Fruit fly (Drosophila melanogaster) whole organism, embryonic: ENCODE measurements around the gene nAChRalpha5.
A peak's percentile ranks its signal among the peaks of the same experiment; 100 is the strongest.

Experiments
- Ada2b ChIP-seq: fragments of 200-800 bp; sonication (Bioruptor generic); IDR thresholded peaks from 2 replicates; pipeline ENCODE4 v1.3.6; 2022; ENCODE audit warnings: missing biosample characterization, missing genetic modification characterization
- Aef1 ChIP-seq: fragments of 200-800 bp; sonication (Bioruptor generic); IDR thresholded peaks from 3 replicates; pipeline ENCODE4 v1.3.6; 2022; ENCODE audit warnings: missing biosample characterization, missing genetic modification characterization
- Atf3 ChIP-seq: fragments of 200-800 bp; sonication (Bioruptor generic); optimal IDR thresholded peaks from 3 replicates; lab custom pipeline; 2016; ENCODE audit warnings: missing biosample characterization, missing genetic modification characterization
- CG11398 ChIP-seq: fragments of 200-800 bp; sonication (Bioruptor generic); optimal IDR thresholded peaks from 2 replicates; lab custom pipeline; 2016; ENCODE audit warnings: missing biosample characterization, missing genetic modification characterization
- CG1603 ChIP-seq: fragments of 200-800 bp; sonication (Bioruptor generic); optimal IDR thresholded peaks from 2 replicates; lab custom pipeline; 2019; ENCODE audit warnings: missing biosample characterization, mild to moderate bottlenecking, missing genetic modification characterization, moderate library complexity
- CG16815 ChIP-seq: fragments of 200-800 bp; sonication (Bioruptor generic); optimal IDR thresholded peaks from 3 replicates; lab custom pipeline; 2017; ENCODE audit warnings: missing biosample characterization, mild to moderate bottlenecking, missing genetic modification characterization
- CG18262 ChIP-seq: fragments of 200-800 bp; optimal IDR thresholded peaks from 3 replicates; lab custom pipeline; 2019; ENCODE audit warnings: missing biosample characterization, mild to moderate bottlenecking, missing genetic modification characterization, moderate library complexity
- CG18599 ChIP-seq: fragments of 200-800 bp; sonication (Bioruptor generic); optimal IDR thresholded peaks from 3 replicates; lab custom pipeline; 2017; ENCODE audit warnings: missing biosample characterization, missing genetic modification characterization, mild to moderate bottlenecking, moderate library complexity, missing genetic modification reagents
- CG2202 ChIP-seq: fragments of 200-800 bp; sonication (Bioruptor generic); optimal IDR thresholded peaks from 2 replicates; lab custom pipeline; 2018; ENCODE audit warnings: missing biosample characterization, mild to moderate bottlenecking, missing genetic modification characterization
- CG30431 ChIP-seq: fragments of 200-800 bp; sonication (Bioruptor generic); optimal IDR thresholded peaks from 2 replicates; lab custom pipeline; 2017; ENCODE audit warnings: missing biosample characterization, missing genetic modification characterization
- CG33213 ChIP-seq: fragments of 200-800 bp; sonication (Bioruptor generic); optimal IDR thresholded peaks from 3 replicates; lab custom pipeline; 2016; ENCODE audit warnings: missing biosample characterization, missing genetic modification characterization
- CG34422 ChIP-seq: fragments of 200-800 bp; sonication (Bioruptor generic); IDR thresholded peaks from 3 replicates; pipeline ENCODE4 v1.3.6; 2022; ENCODE audit warnings: missing biosample characterization, missing genetic modification characterization
- CG42726 ChIP-seq: fragments of 200-800 bp; sonication (Bioruptor generic); IDR thresholded peaks from 2 replicates; pipeline ENCODE4 v1.3.6; 2022; ENCODE audit warnings: missing biosample characterization, missing genetic modification characterization; ENCODE audit not compliant: partially characterized antibody
- CG4707 ChIP-seq: fragments of 200-800 bp; sonication (Bioruptor generic); optimal IDR thresholded peaks from 2 replicates; lab custom pipeline; 2018; ENCODE audit warnings: missing biosample characterization, mild to moderate bottlenecking, missing genetic modification characterization, moderate library complexity
- CG6254 ChIP-seq: fragments of 200-800 bp; sonication (Bioruptor generic); optimal IDR thresholded peaks from 3 replicates; lab custom pipeline; 2017; ENCODE audit warnings: mild to moderate bottlenecking, missing biosample characterization, missing genetic modification reagents, missing genetic modification characterization
- CG7357 ChIP-seq: fragments of 200-800 bp; sonication (Bioruptor generic); IDR thresholded peaks from 3 replicates; pipeline ENCODE4 v1.3.6; 2022; ENCODE audit warnings: missing biosample characterization, missing genetic modification characterization
- CG8478 ChIP-seq: fragments of >200 bp; optimal IDR thresholded peaks from 2 replicates; lab custom pipeline; 2018
- CG8765 ChIP-seq: fragments of 200-800 bp; sonication (Bioruptor generic); IDR thresholded peaks from 2 replicates; pipeline ENCODE4 v1.3.6; 2022; ENCODE audit warnings: missing biosample characterization, missing genetic modification characterization
- CG8924 ChIP-seq: fragments of 200-800 bp; optimal IDR thresholded peaks from 3 replicates; lab custom pipeline; 2019; ENCODE audit warnings: missing biosample characterization, mild to moderate bottlenecking, missing genetic modification characterization, moderate library complexity
- CG9797 ChIP-seq: fragments of 200-800 bp; sonication (Bioruptor generic); optimal IDR thresholded peaks from 3 replicates; lab custom pipeline; 2018; ENCODE audit warnings: missing biosample characterization, mild to moderate bottlenecking, missing genetic modification characterization
- CG9817 ChIP-seq: fragments of 200-800 bp; sonication (Bioruptor generic); optimal IDR thresholded peaks from 2 replicates; lab custom pipeline; 2018; ENCODE audit warnings: missing biosample characterization, mild to moderate bottlenecking, missing genetic modification characterization, moderate library complexity
- Elba2 ChIP-seq: fragments of 200-800 bp; sonication (Bioruptor generic); optimal IDR thresholded peaks from 3 replicates; lab custom pipeline; 2016; ENCODE audit warnings: missing biosample characterization, missing genetic modification characterization
- Ets65A ChIP-seq: fragments of 200-800 bp; sonication (Bioruptor generic); peaks from one replicate; lab custom pipeline; 2016; ENCODE audit warnings: missing biosample characterization, missing genetic modification characterization
- H15 ChIP-seq: fragments of 200-800 bp; sonication (Bioruptor generic); IDR thresholded peaks from 3 replicates; pipeline ENCODE4 v1.3.6; 2022; ENCODE audit warnings: missing biosample characterization, missing genetic modification characterization
- HLH4C ChIP-seq: fragments of 200-800 bp; sonication (Bioruptor generic); IDR thresholded peaks from 3 replicates; pipeline ENCODE4 v1.3.6; 2022; ENCODE audit warnings: missing biosample characterization, missing genetic modification characterization; ENCODE audit not compliant: partially characterized antibody
- Hr51 ChIP-seq, 2 experiments: fragments of 200-800 bp; sonication (Bioruptor generic); optimal IDR thresholded peaks; 2 replicates in 1 of 2; 3 replicates in 1 of 2; lab custom pipeline; 2016 to 2018; ENCODE audit warnings: missing biosample characterization in 2 of 2, missing genetic modification characterization in 2 of 2, mild to moderate bottlenecking in 1 of 2, moderate library complexity in 1 of 2
- Max ChIP-seq: fragments of 200-800 bp; sonication (Bioruptor generic); optimal IDR thresholded peaks from 2 replicates; lab custom pipeline; 2016; ENCODE audit warnings: missing biosample characterization, mild to moderate bottlenecking, missing genetic modification characterization
- Mes4 ChIP-seq: fragments of 200-800 bp; sonication (Bioruptor generic); optimal IDR thresholded peaks from 2 replicates; lab custom pipeline; 2016; ENCODE audit warnings: missing biosample characterization, missing genetic modification characterization
- NC2β ChIP-seq: fragments of 200-800 bp; sonication (Bioruptor generic); optimal IDR thresholded peaks from 2 replicates; lab custom pipeline; 2016; ENCODE audit warnings: missing biosample characterization, missing genetic modification characterization
- Rx ChIP-seq: fragments of 200-800 bp; sonication (Bioruptor generic); IDR thresholded peaks from 2 replicates; pipeline ENCODE4 v1.3.6; 2022; ENCODE audit warnings: missing biosample characterization, missing genetic modification characterization
- Stat92E ChIP-seq, 3 experiments: fragments of >200 bp in 2 of 3; fragments of 200-800 bp in 1 of 3; sonication (Bioruptor generic) in 1 of 3; optimal IDR thresholded peaks; 2 replicates each; lab custom pipeline; 2017 to 2019; ENCODE audit warnings: missing biosample characterization in 3 of 3, missing genetic modification characterization in 3 of 3, mild to moderate bottlenecking in 1 of 3, moderate library complexity in 1 of 3
- al ChIP-seq: fragments of 200-800 bp; sonication (Bioruptor generic); IDR thresholded peaks from 2 replicates; pipeline ENCODE4 v1.3.6; 2022; ENCODE audit warnings: missing biosample characterization, missing genetic modification characterization
- ato ChIP-seq: fragments of 200-800 bp; sonication (Bioruptor generic); IDR thresholded peaks from 2 replicates; pipeline ENCODE4 v1.3.6; 2022; ENCODE audit warnings: missing biosample characterization, missing genetic modification characterization; ENCODE audit not compliant: partially characterized antibody
- chinmo ChIP-seq: fragments of 200-800 bp; sonication (Bioruptor generic); IDR thresholded peaks from 4 replicates; pipeline ENCODE4 v1.3.6; 2022; ENCODE audit warnings: missing biosample characterization, missing genetic modification characterization; ENCODE audit not compliant: partially characterized antibody
- dimm ChIP-seq: fragments of 200-800 bp; sonication (Bioruptor generic); IDR thresholded peaks from 2 replicates; pipeline ENCODE4 v1.3.6; 2022; ENCODE audit warnings: missing biosample characterization, missing genetic modification characterization
- gsb-n ChIP-seq: fragments of 200-800 bp; sonication (Bioruptor generic); optimal IDR thresholded peaks from 3 replicates; lab custom pipeline; 2018; ENCODE audit warnings: missing biosample characterization, mild to moderate bottlenecking, missing genetic modification characterization
- gt ChIP-seq: fragments of 200-800 bp; sonication (Bioruptor generic); IDR thresholded peaks from 2 replicates; pipeline ENCODE4 v1.3.6; 2022; ENCODE audit warnings: missing biosample characterization, missing genetic modification characterization
- ind ChIP-seq: fragments of 200-800 bp; sonication (Bioruptor generic); optimal IDR thresholded peaks from 3 replicates; lab custom pipeline; 2016; ENCODE audit warnings: missing biosample characterization, missing genetic modification characterization
- ken ChIP-seq: fragments of 200-800 bp; sonication (Bioruptor generic); IDR thresholded peaks from 3 replicates; pipeline ENCODE4 v1.3.6; 2022; ENCODE audit warnings: missing biosample characterization, missing genetic modification characterization
- mirr ChIP-seq: fragments of 200-800 bp; sonication (Bioruptor generic); optimal IDR thresholded peaks from 3 replicates; lab custom pipeline; 2018; ENCODE audit warnings: missing biosample characterization, mild to moderate bottlenecking, missing genetic modification characterization
- nerfin-2 ChIP-seq: fragments of 200-800 bp; sonication (Bioruptor generic); IDR thresholded peaks from 2 replicates; pipeline ENCODE4 v1.3.6; 2022; ENCODE audit warnings: missing biosample characterization, missing genetic modification characterization; ENCODE audit not compliant: partially characterized antibody
- pb ChIP-seq: fragments of 200-800 bp; sonication (Bioruptor generic); optimal IDR thresholded peaks from 3 replicates; lab custom pipeline; 2016; ENCODE audit warnings: missing biosample characterization, missing genetic modification characterization
- peb ChIP-seq: fragments of 200-800 bp; sonication (Bioruptor generic); IDR thresholded peaks from 2 replicates; pipeline ENCODE4 v1.3.6; 2022; ENCODE audit warnings: missing biosample characterization, missing genetic modification characterization
- pita ChIP-seq: fragments of 200-800 bp; sonication (Bioruptor generic); optimal IDR thresholded peaks from 2 replicates; lab custom pipeline; 2017; ENCODE audit warnings: missing biosample characterization, mild to moderate bottlenecking, missing genetic modification characterization
- prd ChIP-seq, 3 experiments: fragments of >200 bp in 2 of 3; fragments of 200-800 bp in 1 of 3; sonication (Bioruptor generic) in 1 of 3; optimal IDR thresholded peaks in 2 of 3; IDR thresholded peaks in 1 of 3; 2 replicates in 2 of 3; 3 replicates in 1 of 3; pipeline versions ENCODE4 v1.3.6 to Lab custom; 2017 to 2022; ENCODE audit warnings: missing biosample characterization in 1 of 3, missing genetic modification characterization in 1 of 3
- psq ChIP-seq: fragments of 200-800 bp; sonication (Bioruptor generic); optimal IDR thresholded peaks from 2 replicates; lab custom pipeline; 2017; ENCODE audit warnings: missing biosample characterization, missing genetic modification characterization
- schlank ChIP-seq: fragments of 200-800 bp; sonication (Bioruptor generic); optimal IDR thresholded peaks from 2 replicates; lab custom pipeline; 2018; ENCODE audit warnings: missing biosample characterization, mild to moderate bottlenecking, missing genetic modification characterization
- sens ChIP-seq: fragments of 200-800 bp; sonication (Bioruptor generic); peaks from one replicate; lab custom pipeline; 2016; ENCODE audit warnings: missing biosample characterization, missing genetic modification characterization
- vfl ChIP-seq: fragments of 200-800 bp; sonication (Bioruptor generic); optimal IDR thresholded peaks from 2 replicates; lab custom pipeline; 2016; ENCODE audit warnings: missing biosample characterization, missing genetic modification characterization

nAChRalpha5 gene

dm6 chr2L:14011591-14012303 is 28.2 kb upstream of the nAChRalpha5 start (continued):
- TF ChIP-seq prd (optimal IDR thresholded peaks at IDR 0.05; lab: Kevin White, UChicago) (no peak), prd (GFP tag; IDR thresholded peaks at IDR 0.05; lab: Robert Waterston, UW) (peak; percentile 43; the same call in 1 of the 3 replicates), HLH4C (GFP tag; lab: Robert Waterston, UW) (no peak), Elba2 (no peak), psq (GFP tag; lab: Kevin White, UChicago) (no peak), CG8478 (lab: Kevin White, UChicago) (no peak), CG34422 (GFP tag; lab: Robert Waterston, UW) (no peak), CG9797 (GFP tag; lab: Kevin White, UChicago) (no peak), gsb-n (tag; lab: Kevin White, UChicago) (no peak), Atf3 (GFP tag; lab: Kevin White, UChicago) (no peak), ind (peak; percentile 13), CG42726 (GFP tag; lab: Robert Waterston, UW) (peak; percentile 50; the same call in 1 of the 2 replicates), CG18599 (GFP tag; lab: Kevin White, UChicago) (peak; percentile 59), Rx (GFP tag; lab: Robert Waterston, UW) (0 out of 2 replicates have a peak, but pooled peaks have one; percentile 7), schlank (tag; lab: Kevin White, UChicago) (no peak), CG8765 (no peak), Mes4 (no peak), H15 (GFP tag; lab: Robert Waterston, UW) (no peak), Stat92E (GFP tag; optimal IDR thresholded peaks at IDR 0.05; lab: Kevin White, UChicago) (no peak), ken (GFP tag; lab: Robert Waterston, UW) (0 out of 3 replicates have a peak, but pooled peaks have one; percentile 50), ato (GFP tag; lab: Robert Waterston, UW) (no peak), nerfin-2 (GFP tag; lab: Robert Waterston, UW) (no peak), CG9817 (no peak), CG2202 (tag; lab: Kevin White, UChicago) (no peak), mirr (GFP tag; lab: Kevin White, UChicago) (no peak), CG8924 (tag; lab: Kevin White, UChicago) (no peak), CG11398 (GFP tag; lab: Kevin White, UChicago) (no peak), CG33213 (peak; percentile 4), peb (GFP tag; lab: Robert Waterston, UW) (no peak), al (GFP tag; lab: Robert Waterston, UW) (peak; percentile 39; the same call in 1 of the 2 replicates), CG4707 (no peak), CG1603 (tag; lab: Kevin White, UChicago) (no peak), Ets65A (peak; percentile 54), CG30431 (GFP tag; lab: Kevin White, UChicago) (no peak), gt (GFP tag; lab: Robert Waterston, UW) (no peak), CG6254 (GFP tag; lab: Kevin White, UChicago) (no peak), CG18262 (tag; lab: Kevin White, UChicago) (no peak), dimm (no peak), vfl (no peak), Aef1 (GFP tag; lab: Robert Waterston, UW) (no peak; the same call in 2 of the 3 replicates), sens (GFP tag; lab: Kevin White, UChicago) (peak; percentile 7), CG7357 (GFP tag; lab: Robert Waterston, UW) (no peak), Max (peak; percentile 10), Hr51 (GFP tag; optimal IDR thresholded peaks at IDR 0.05; lab: Kevin White, UChicago) (peak in 1 of 2 experiments; percentile 50), CG16815 (GFP tag; lab: Kevin White, UChicago) (no peak), NC2β (no peak), pb (no peak), chinmo (no peak), pita (GFP tag; lab: Kevin White, UChicago) (peak; percentile 47), Ada2b (GFP tag; lab: Robert Waterston, UW) (peak; percentile 58)
